Fruit fly (Drosophila melanogaster) whole organism, embryonic: ENCODE data around the gene BTBD9.

ENCODE experiments used
- Aef1 ChIP-seq: fragments of 200-800 bp; sonication (Bioruptor generic); IDR thresholded peaks from 3 replicates; pipeline ENCODE4 v1.3.6; 2022; ENCODE audit warnings: missing biosample characterization, missing genetic modification characterization
- C15 ChIP-seq: fragments of 200-800 bp; sonication (Bioruptor generic); IDR thresholded peaks from 3 replicates; pipeline ENCODE4 v1.3.6; 2022; ENCODE audit warnings: missing biosample characterization, missing genetic modification characterization
- CG10274 ChIP-seq: fragments of 200-800 bp; sonication (Bioruptor generic); optimal IDR thresholded peaks from 3 replicates; lab custom pipeline; 2017; ENCODE audit warnings: missing biosample characterization, mild to moderate bottlenecking, missing genetic modification characterization
- CG10431 ChIP-seq: fragments of 200-800 bp; sonication (Bioruptor generic); optimal IDR thresholded peaks from 3 replicates; lab custom pipeline; 2018; ENCODE audit warnings: missing biosample characterization, mild to moderate bottlenecking, missing genetic modification characterization
- CG11093 ChIP-seq: fragments of 200-800 bp; sonication (Bioruptor generic); IDR thresholded peaks from 3 replicates; pipeline ENCODE4 v1.3.6; 2022; ENCODE audit warnings: missing biosample characterization, missing genetic modification characterization
- CG12155 ChIP-seq: fragments of 200-800 bp; sonication (Bioruptor generic); optimal IDR thresholded peaks from 3 replicates; lab custom pipeline; 2016; ENCODE audit warnings: missing biosample characterization, missing genetic modification characterization
- CG14050 ChIP-seq: fragments of 200-800 bp; sonication (Bioruptor generic); IDR thresholded peaks from 3 replicates; pipeline ENCODE4 v1.3.6; 2022; ENCODE audit warnings: missing biosample characterization, missing genetic modification characterization
- CG15601 ChIP-seq: fragments of 200-800 bp; sonication (Bioruptor generic); optimal IDR thresholded peaks from 3 replicates; lab custom pipeline; 2019; ENCODE audit warnings: missing biosample characterization, mild to moderate bottlenecking, missing genetic modification characterization, moderate library complexity
- CG2678 ChIP-seq: fragments of 200-800 bp; sonication (Bioruptor generic); optimal IDR thresholded peaks from 3 replicates; lab custom pipeline; 2019; ENCODE audit warnings: missing biosample characterization, mild to moderate bottlenecking, missing genetic modification characterization, moderate library complexity
- CG31388 ChIP-seq: fragments of 200-800 bp; sonication (Bioruptor generic); optimal IDR thresholded peaks from 2 replicates; lab custom pipeline; 2016; ENCODE audit warnings: missing biosample characterization, missing genetic modification characterization
- CG6791 ChIP-seq: fragments of 200-800 bp; sonication (Bioruptor generic); IDR thresholded peaks from 3 replicates; pipeline ENCODE4 v1.3.6; 2022; ENCODE audit warnings: missing biosample characterization, missing genetic modification characterization; ENCODE audit not compliant: partially characterized antibody
- CG7556 ChIP-seq: fragments of 200-800 bp; sonication (Bioruptor generic); optimal IDR thresholded peaks from 2 replicates; lab custom pipeline; 2017; ENCODE audit warnings: missing biosample characterization, mild to moderate bottlenecking, missing genetic modification characterization
- CG7963 ChIP-seq: fragments of 200-800 bp; sonication (Bioruptor generic); IDR thresholded peaks from 3 replicates; pipeline ENCODE4 v1.3.6; 2022; ENCODE audit warnings: missing biosample characterization, missing genetic modification characterization; ENCODE audit not compliant: partially characterized antibody
- CG8944 ChIP-seq: fragments of 200-800 bp; sonication (Bioruptor generic); optimal IDR thresholded peaks from 3 replicates; lab custom pipeline; 2016; ENCODE audit warnings: missing biosample characterization, missing genetic modification characterization
- CG9797 ChIP-seq: fragments of 200-800 bp; sonication (Bioruptor generic); optimal IDR thresholded peaks from 3 replicates; lab custom pipeline; 2018; ENCODE audit warnings: missing biosample characterization, mild to moderate bottlenecking, missing genetic modification characterization
- E2f2 ChIP-seq: fragments of 200-800 bp; sonication (Bioruptor generic); IDR thresholded peaks from 2 replicates; pipeline ENCODE4 v1.3.6; 2022; ENCODE audit warnings: missing biosample characterization, missing genetic modification characterization
- HLH54F ChIP-seq: fragments of 200-800 bp; sonication (Bioruptor generic); optimal IDR thresholded peaks from 3 replicates; lab custom pipeline; 2016; ENCODE audit warnings: missing biosample characterization, missing genetic modification characterization
- HmgD ChIP-seq: fragments of 200-800 bp; sonication (Bioruptor generic); optimal IDR thresholded peaks from 3 replicates; lab custom pipeline; 2016; ENCODE audit warnings: missing biosample characterization, missing genetic modification characterization
- Lpt ChIP-seq: fragments of >200 bp; optimal IDR thresholded peaks from 2 replicates; lab custom pipeline; 2018; ENCODE audit warnings: missing biosample characterization, missing genetic modification characterization
- MESR4 ChIP-seq: fragments of 200-800 bp; sonication (Bioruptor generic); optimal IDR thresholded peaks from 2 replicates; lab custom pipeline; 2018; ENCODE audit warnings: missing biosample characterization, mild to moderate bottlenecking, missing genetic modification characterization, moderate library complexity
- Nf-YA ChIP-seq: fragments of 200-800 bp; sonication (Bioruptor generic); IDR thresholded peaks from 2 replicates; pipeline ENCODE4 v1.3.6; 2022; ENCODE audit warnings: missing biosample characterization, missing genetic modification characterization
- Nf-YB ChIP-seq: fragments of 200-800 bp; sonication (Bioruptor generic); optimal IDR thresholded peaks from 3 replicates; lab custom pipeline; 2019; ENCODE audit warnings: missing biosample characterization, mild to moderate bottlenecking, missing genetic modification characterization, moderate library complexity
- Opbp ChIP-seq: fragments of 200-800 bp; sonication (Bioruptor generic); IDR thresholded peaks from 3 replicates; pipeline ENCODE4 v1.3.6; 2022; ENCODE audit warnings: missing biosample characterization, missing genetic modification characterization; ENCODE audit not compliant: partially characterized antibody
- Ravus ChIP-seq: fragments of 200-800 bp; sonication (Bioruptor generic); IDR thresholded peaks from 2 replicates; pipeline ENCODE4 v1.3.6; 2022; ENCODE audit warnings: missing biosample characterization, missing genetic modification characterization
- Spps ChIP-seq: fragments of 200-800 bp; sonication (Bioruptor generic); optimal IDR thresholded peaks from 2 replicates; lab custom pipeline; 2018; ENCODE audit warnings: missing biosample characterization, mild to moderate bottlenecking, missing genetic modification characterization
- ab ChIP-seq: fragments of 200-800 bp; sonication (Bioruptor generic); optimal IDR thresholded peaks from 2 replicates; lab custom pipeline; 2016; ENCODE audit warnings: missing biosample characterization, missing genetic modification characterization
- ase ChIP-seq: fragments of 200-800 bp; sonication (Bioruptor generic); IDR thresholded peaks from 3 replicates; pipeline ENCODE4 v1.3.6; 2022; ENCODE audit warnings: missing biosample characterization, missing genetic modification characterization
- btn ChIP-seq: fragments of 200-800 bp; sonication (Bioruptor generic); optimal IDR thresholded peaks from 2 replicates; lab custom pipeline; 2016; ENCODE audit warnings: missing biosample characterization, missing genetic modification characterization
- cad ChIP-seq: fragments of >200 bp; optimal IDR thresholded peaks from 2 replicates; lab custom pipeline; 2017; ENCODE audit warnings: missing biosample characterization, missing genetic modification characterization
- cas ChIP-seq: fragments of 200-800 bp; sonication (Bioruptor generic); IDR thresholded peaks from 2 replicates; pipeline ENCODE4 v1.3.6; 2022; ENCODE audit warnings: missing biosample characterization, missing genetic modification characterization
- chn ChIP-seq: fragments of 200-800 bp; sonication (Bioruptor generic); optimal IDR thresholded peaks from 2 replicates; lab custom pipeline; 2016; ENCODE audit warnings: missing biosample characterization, missing genetic modification characterization
- da ChIP-seq: fragments of 200-800 bp; sonication (Bioruptor generic); optimal IDR thresholded peaks from 2 replicates; lab custom pipeline; 2016; ENCODE audit warnings: missing biosample characterization, missing genetic modification characterization
- dysf ChIP-seq: fragments of 200-800 bp; sonication (Bioruptor generic); IDR thresholded peaks from 3 replicates; pipeline ENCODE4 v1.3.6; 2022; ENCODE audit warnings: missing biosample characterization, missing genetic modification characterization
- ewg ChIP-seq: fragments of 200-800 bp; sonication (Bioruptor generic); optimal IDR thresholded peaks from 3 replicates; lab custom pipeline; 2017; ENCODE audit warnings: mild to moderate bottlenecking, missing biosample characterization, missing genetic modification reagents, missing genetic modification characterization
- gce ChIP-seq: fragments of 200-800 bp; sonication (Bioruptor generic); IDR thresholded peaks from 3 replicates; pipeline ENCODE4 v1.3.6; 2022; ENCODE audit warnings: missing biosample characterization, missing genetic modification characterization
- gsb ChIP-seq: fragments of 200-800 bp; sonication (Bioruptor generic); IDR thresholded peaks from 2 replicates; pipeline ENCODE4 v1.3.6; 2022; ENCODE audit warnings: missing biosample characterization, missing genetic modification characterization
- gt ChIP-seq: fragments of 200-800 bp; sonication (Bioruptor generic); IDR thresholded peaks from 2 replicates; pipeline ENCODE4 v1.3.6; 2022; ENCODE audit warnings: missing biosample characterization, missing genetic modification characterization
- hbn ChIP-seq: fragments of 200-800 bp; sonication (Bioruptor generic); IDR thresholded peaks from 2 replicates; pipeline ENCODE4 v1.3.6; 2022; ENCODE audit warnings: missing biosample characterization, missing genetic modification characterization; ENCODE audit not compliant: partially characterized antibody
- jing ChIP-seq: fragments of 200-800 bp; sonication (Bioruptor generic); optimal IDR thresholded peaks from 2 replicates; lab custom pipeline; 2018; ENCODE audit warnings: missing biosample characterization, mild to moderate bottlenecking, missing genetic modification characterization
- ken ChIP-seq: fragments of 200-800 bp; sonication (Bioruptor generic); IDR thresholded peaks from 3 replicates; pipeline ENCODE4 v1.3.6; 2022; ENCODE audit warnings: missing biosample characterization, missing genetic modification characterization
- mirr ChIP-seq: fragments of 200-800 bp; sonication (Bioruptor generic); optimal IDR thresholded peaks from 3 replicates; lab custom pipeline; 2018; ENCODE audit warnings: missing biosample characterization, mild to moderate bottlenecking, missing genetic modification characterization
- nau ChIP-seq: fragments of 200-800 bp; sonication (Bioruptor generic); optimal IDR thresholded peaks from 3 replicates; lab custom pipeline; 2017; ENCODE audit warnings: missing biosample characterization, mild to moderate bottlenecking, missing genetic modification characterization, missing genetic modification reagents
- prd ChIP-seq, 3 experiments: fragments of >200 bp in 2 of 3; fragments of 200-800 bp in 1 of 3; sonication (Bioruptor generic) in 1 of 3; optimal IDR thresholded peaks in 2 of 3; IDR thresholded peaks in 1 of 3; 2 replicates in 2 of 3; 3 replicates in 1 of 3; pipeline versions ENCODE4 v1.3.6 to Lab custom; 2017 to 2022; ENCODE audit warnings: missing biosample characterization in 1 of 3, missing genetic modification characterization in 1 of 3
- psq ChIP-seq: fragments of 200-800 bp; sonication (Bioruptor generic); optimal IDR thresholded peaks from 2 replicates; lab custom pipeline; 2017; ENCODE audit warnings: missing biosample characterization, missing genetic modification characterization
- sc ChIP-seq, 3 experiments: fragments of >200 bp in 2 of 3; fragments of 200-800 bp in 1 of 3; sonication (Bioruptor generic) in 1 of 3; optimal IDR thresholded peaks; 2 replicates in 2 of 3; 3 replicates in 1 of 3; lab custom pipeline; 2017; ENCODE audit warnings: mild to moderate bottlenecking in 1 of 3, missing biosample characterization in 1 of 3, missing genetic modification characterization in 1 of 3, missing genetic modification reagents in 1 of 3
- sd ChIP-seq: fragments of 200-800 bp; sonication (Bioruptor generic); optimal IDR thresholded peaks from 3 replicates; lab custom pipeline; 2018; ENCODE audit warnings: missing biosample characterization, mild to moderate bottlenecking, missing genetic modification characterization, moderate library complexity
- seq ChIP-seq: fragments of 200-800 bp; sonication (Bioruptor generic); IDR thresholded peaks from 2 replicates; pipeline ENCODE4 v1.3.6; 2022; ENCODE audit warnings: missing biosample characterization, missing genetic modification characterization
- sim ChIP-seq: fragments of 200-800 bp; sonication (Bioruptor generic); IDR thresholded peaks from 2 replicates; pipeline ENCODE4 v1.3.6; 2022; ENCODE audit warnings: missing biosample characterization, missing genetic modification characterization
- so ChIP-seq: fragments of 200-800 bp; sonication (Bioruptor generic); IDR thresholded peaks from 3 replicates; pipeline ENCODE4 v1.3.6; 2022; ENCODE audit warnings: missing biosample characterization, missing genetic modification characterization
- ttk ChIP-seq: fragments of 200-800 bp; sonication (Bioruptor generic); IDR thresholded peaks from 2 replicates; pipeline ENCODE4 v2.1.2; 2022; ENCODE audit warnings: missing biosample characterization, missing genetic modification characterization
- zfh2 ChIP-seq: fragments of 200-800 bp; sonication (Bioruptor generic); optimal IDR thresholded peaks from 2 replicates; lab custom pipeline; 2016; ENCODE audit warnings: missing biosample characterization, missing genetic modification characterization

BTBD9 gene

DNA sequence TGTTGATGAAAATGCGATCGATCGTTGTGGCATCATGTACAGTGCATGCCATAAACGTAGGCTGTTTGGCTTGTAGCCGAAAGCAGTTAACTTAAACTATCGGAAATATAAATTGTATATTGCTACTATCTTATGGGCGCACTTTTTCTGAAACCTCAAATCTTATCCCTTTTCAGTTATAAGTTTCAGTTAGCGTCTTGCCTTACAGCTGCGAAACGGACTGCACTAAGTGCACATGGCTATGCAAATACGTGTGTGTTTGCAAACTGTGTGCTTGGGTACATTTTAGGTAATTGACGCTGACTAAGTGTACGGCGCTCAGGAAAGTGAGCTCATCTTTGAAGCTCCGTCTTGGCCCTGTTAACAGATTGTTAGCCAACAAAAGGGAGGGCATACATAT, 7.4 kb downstream of the BTBD9 start (continued):
- TF ChIP-seq HLH54F (GFP tag; lab: Kevin White, UChicago), result no peak
- no peak for TF ChIP-seq cad (GFP tag; lab: Kevin White, UChicago)
- TF ChIP-seq CG12155 (GFP tag; lab: Kevin White, UChicago), result no peak
- TF ChIP-seq btn (GFP tag; lab: Kevin White, UChicago), result peak; percentile 36
- peak; percentile 59; the same call in 1 of the 2 replicates for TF ChIP-seq seq (GFP tag; lab: Robert Waterston, UW)
- peak; percentile 31; the same call in 1 of the 2 replicates for TF ChIP-seq E2f2
- peak; percentile 56; the same call in 2 of the 3 replicates for TF ChIP-seq Aef1 (GFP tag; lab: Robert Waterston, UW)
- no peak for TF ChIP-seq ab (GFP tag; lab: Kevin White, UChicago)
- no peak for TF ChIP-seq CG11093 (GFP tag; lab: Robert Waterston, UW)
- TF ChIP-seq gsb, result peak; percentile 28; the same call in 1 of the 2 replicates
- TF ChIP-seq sd (tag; lab: Kevin White, UChicago), result no peak
- TF ChIP-seq CG6791 (GFP tag; lab: Robert Waterston, UW), result no peak
- TF ChIP-seq nau (GFP tag; lab: Kevin White, UChicago), result peak; percentile 23
- no peak for TF ChIP-seq HmgD (GFP tag; lab: Kevin White, UChicago)
- no peak for TF ChIP-seq prd (optimal IDR thresholded peaks at IDR 0.05; lab: Kevin White, UChicago)
- TF ChIP-seq prd (GFP tag; IDR thresholded peaks at IDR 0.05; lab: Robert Waterston, UW), result peak; percentile 61; the same call in 2 of the 3 replicates
- TF ChIP-seq mirr (GFP tag; lab: Kevin White, UChicago), result peak; percentile 11
- TF ChIP-seq Nf-YA (GFP tag; lab: Robert Waterston, UW), result peak; percentile 24; the same call in 1 of the 2 replicates
- TF ChIP-seq dysf (GFP tag; lab: Robert Waterston, UW), result peak; percentile 69
- TF ChIP-seq chn (GFP tag; lab: Kevin White, UChicago), result no peak
- no peak for TF ChIP-seq Nf-YB (GFP tag; lab: Kevin White, UChicago)
- TF ChIP-seq Ravus (GFP tag; lab: Robert Waterston, UW), result no peak
- TF ChIP-seq CG15601 (tag; lab: Kevin White, UChicago), result no peak
- TF ChIP-seq Opbp, result no peak
- no peak for TF ChIP-seq CG31388 (GFP tag; lab: Kevin White, UChicago)
- TF ChIP-seq cas (GFP tag; lab: Robert Waterston, UW), result no peak
- peak; percentile 65; the same call in 2 of the 3 replicates for TF ChIP-seq ase (GFP tag; lab: Robert Waterston, UW)
- TF ChIP-seq MESR4, result no peak
- no peak for TF ChIP-seq CG7556 (GFP tag; lab: Kevin White, UChicago)
- TF ChIP-seq CG2678 (tag; lab: Kevin White, UChicago), result peak; percentile 62
- TF ChIP-seq ken (GFP tag; lab: Robert Waterston, UW), result peak; percentile 51; the same call in 1 of the 3 replicates
- peak; percentile 76; the same call in 2 of the 3 replicates for TF ChIP-seq so (GFP tag; lab: Robert Waterston, UW)
- no peak for TF ChIP-seq psq (GFP tag; lab: Kevin White, UChicago)
- peak; percentile 23; the same call in 2 of the 3 replicates for TF ChIP-seq CG14050
- TF ChIP-seq C15 (GFP tag; lab: Robert Waterston, UW), result no peak
- no peak for TF ChIP-seq da
- no peak for TF ChIP-seq CG10274 (GFP tag; lab: Kevin White, UChicago)
- no peak for TF ChIP-seq CG9797 (GFP tag; lab: Kevin White, UChicago)
- TF ChIP-seq CG10431, result no peak
- TF ChIP-seq hbn (GFP tag; lab: Robert Waterston, UW), result no peak
- TF ChIP-seq sim (GFP tag; lab: Robert Waterston, UW), result no peak
- no peak for TF ChIP-seq zfh2 (GFP tag; lab: Kevin White, UChicago)
- TF ChIP-seq gce, result 0 out of 3 replicates have a peak, but pooled peaks have one; percentile 9
- peak; percentile 7 for TF ChIP-seq CG8944 (GFP tag; lab: Kevin White, UChicago)
- TF ChIP-seq Lpt, result no peak
- TF ChIP-seq sc (optimal IDR thresholded peaks at IDR 0.05; lab: Kevin White, UChicago), result no peak
- TF ChIP-seq sc (GFP tag; optimal IDR thresholded peaks at IDR 0.05; lab: Kevin White, UChicago), result no peak
- no peak for TF ChIP-seq Spps
- no peak for TF ChIP-seq ewg (GFP tag; lab: Kevin White, UChicago)
- TF ChIP-seq gt (GFP tag; lab: Robert Waterston, UW), result no peak
- no peak for TF ChIP-seq CG7963 (GFP tag; lab: Robert Waterston, UW)
- TF ChIP-seq jing (GFP tag; lab: Kevin White, UChicago), result no peak
- TF ChIP-seq ttk (GFP tag; lab: Robert Waterston, UW), result peak; percentile 45
